Worm (Caenorhabditis elegans) whole organism, L2 larva: ENCODE data around the gene str-229.

Source experiments
- ZK546.5 ChIP-seq: sonication (generic microtip); optimal IDR thresholded peaks from 2 replicates; lab custom pipeline; 2017; ENCODE audit warnings: missing biosample characterization, missing genetic modification characterization
- aly-2 ChIP-seq: fragments of 150-350 bp; optimal IDR thresholded peaks from 2 replicates; lab custom pipeline; 2014; ENCODE audit warnings: missing biosample characterization, missing genetic modification characterization
- dmd-4 ChIP-seq: sonication (generic microtip); optimal IDR thresholded peaks from 2 replicates; lab custom pipeline; 2017; ENCODE audit warnings: missing biosample characterization, missing genetic modification characterization
- egl-27 ChIP-seq: sonication (generic microtip); optimal IDR thresholded peaks from 3 replicates; lab custom pipeline; 2017; ENCODE audit warnings: missing biosample characterization, missing genetic modification reagents, missing genetic modification characterization
- elt-3 ChIP-seq: sonication (generic microtip); optimal IDR thresholded peaks from 2 replicates; lab custom pipeline; 2017; ENCODE audit warnings: missing biosample characterization, missing genetic modification characterization
- fos-1 ChIP-seq: fragments of 150-350 bp; optimal IDR thresholded peaks from 2 replicates; lab custom pipeline; 2014; ENCODE audit warnings: missing biosample characterization, missing genetic modification characterization
- lin-11 ChIP-seq: fragments of 150-350 bp; sonication (generic microtip); optimal IDR thresholded peaks from 2 replicates; lab custom pipeline; 2014; ENCODE audit warnings: missing biosample characterization, missing genetic modification characterization, inconsistent platforms, mixed read lengths
- nhr-11 ChIP-seq: fragments of 150-350 bp; optimal IDR thresholded peaks from 2 replicates; lab custom pipeline; 2014; ENCODE audit warnings: missing biosample characterization, missing genetic modification characterization
- nhr-12 ChIP-seq: fragments of 150-350 bp; optimal IDR thresholded peaks from 2 replicates; lab custom pipeline; 2014; ENCODE audit warnings: missing biosample characterization, missing genetic modification characterization
- nhr-129 ChIP-seq: fragments of 150-350 bp; optimal IDR thresholded peaks from 2 replicates; lab custom pipeline; 2014; ENCODE audit warnings: missing biosample characterization, missing genetic modification characterization
- nhr-21 ChIP-seq: fragments of 150-350 bp; optimal IDR thresholded peaks from 2 replicates; lab custom pipeline; 2014; ENCODE audit warnings: missing biosample characterization, missing genetic modification characterization
- nhr-237 ChIP-seq: fragments of 150-350 bp; optimal IDR thresholded peaks from 2 replicates; lab custom pipeline; 2014; ENCODE audit warnings: missing biosample characterization, missing genetic modification characterization
- unc-55 ChIP-seq: fragments of 150-350 bp; sonication (generic microtip); optimal IDR thresholded peaks from 3 replicates; lab custom pipeline; 2014; ENCODE audit warnings: missing biosample characterization, missing genetic modification reagents, missing genetic modification characterization
- zag-1 ChIP-seq: fragments of 150-350 bp; optimal IDR thresholded peaks from 2 replicates; lab custom pipeline; 2014; ENCODE audit warnings: missing biosample characterization, missing genetic modification characterization

ce11 chrV:3931326-3931725 lies 29.0 kb upstream of the str-229 start, which contains the start of gene srx-63:
- TF ChIP-seq nhr-11 (tag; lab: Kevin White, UChicago) (no peak), ZK546.5 (tag; lab: Kevin White, UChicago) (no peak), nhr-21 (tag; lab: Kevin White, UChicago) (no peak), aly-2 (tag; lab: Kevin White, UChicago) (no peak), dmd-4 (tag; lab: Kevin White, UChicago) (no peak), nhr-237 (tag; lab: Kevin White, UChicago) (no peak), nhr-12 (tag; lab: Kevin White, UChicago) (no peak), unc-55 (GFP tag; lab: Kevin White, UChicago) (no peak), zag-1 (tag; lab: Kevin White, UChicago) (no peak), elt-3 (tag; lab: Kevin White, UChicago) (no peak), lin-11 (tag; lab: Kevin White, UChicago) (no peak), nhr-129 (no peak), fos-1 (no peak), egl-27 (tag; lab: Kevin White, UChicago) (no peak)
